Worm (Caenorhabditis elegans): ENCODE data around the gene bus-2.

bus-2 gene

ce11 chrIV:1699599-1699998 is at the start of gene bus-2:
bus-2 (plus strand) TSS chrIV:1699899.
- no peak for TF ChIP-seq ama-1 (optimal IDR thresholded peaks at IDR 0.05)
- no peak for TF ChIP-seq elt-1 (tag; optimal IDR thresholded peaks at IDR 0.05)
- TF ChIP-seq egl-27 (tag; optimal IDR thresholded peaks at IDR 0.05), result no peak
- TF ChIP-seq ZK546.5 (tag; optimal IDR thresholded peaks at IDR 0.05), result no peak
- TF ChIP-seq lin-15B (tag; optimal IDR thresholded peaks at IDR 0.05), result no peak
- TF ChIP-seq ztf-11 (tag; optimal IDR thresholded peaks at IDR 0.05), result no peak
- no peak for TF ChIP-seq nhr-237 (tag; optimal IDR thresholded peaks at IDR 0.05)
- TF ChIP-seq lin-39 (tag; optimal IDR thresholded peaks at IDR 0.05), result no peak
- TF ChIP-seq unc-62 (GFP tag; optimal IDR thresholded peaks at IDR 0.05), result no peak
- no peak for TF ChIP-seq ztf-4 (tag; optimal IDR thresholded peaks at IDR 0.05)
- TF ChIP-seq sea-2 (GFP tag; optimal IDR thresholded peaks at IDR 0.05), result no peak
- TF ChIP-seq ceh-9 (tag; optimal IDR thresholded peaks at IDR 0.05), result no peak
- TF ChIP-seq ceh-82 (tag; optimal IDR thresholded peaks at IDR 0.05), result no peak
- TF ChIP-seq lsy-12 (tag; optimal IDR thresholded peaks at IDR 0.05), result no peak
- no peak for TF ChIP-seq nhr-25 (tag; optimal IDR thresholded peaks at IDR 0.05)
- no peak for TF ChIP-seq fkh-10 (GFP tag; optimal IDR thresholded peaks at IDR 0.05)
- TF ChIP-seq eor-1 (tag; optimal IDR thresholded peaks at IDR 0.05), result no peak
- TF ChIP-seq jun-1 (tag; optimal IDR thresholded peaks at IDR 0.05), result no peak

- TF ChIP-seq lin-15B (tag; optimal IDR thresholded peaks at IDR 0.05) (no peak), egl-27 (tag; optimal IDR thresholded peaks at IDR 0.05) (no peak), nfya-1 (tag; optimal IDR thresholded peaks at IDR 0.05; ENCODE audit: insufficient read depth) (peak; percentile 43), fkh-10 (GFP tag; optimal IDR thresholded peaks at IDR 0.05) (no peak), mdl-1 (tag; optimal IDR thresholded peaks at IDR 0.05) (no peak), tbx-2 (tag; optimal IDR thresholded peaks at IDR 0.05) (no peak), nhr-11 (tag; optimal IDR thresholded peaks at IDR 0.05) (no peak), jun-1 (tag; optimal IDR thresholded peaks at IDR 0.05) (peak; percentile 5), mml-1 (tag; optimal IDR thresholded peaks at IDR 0.05) (no peak), nhr-12 (tag; optimal IDR thresholded peaks at IDR 0.05) (no peak), elt-3 (tag; optimal IDR thresholded peaks at IDR 0.05) (no peak), ceh-82 (tag; optimal IDR thresholded peaks at IDR 0.05) (no peak), lin-39 (tag; optimal IDR thresholded peaks at IDR 0.05) (no peak), hmg-11 (tag; optimal IDR thresholded peaks at IDR 0.05) (no peak), nhr-23 (tag; optimal IDR thresholded peaks at IDR 0.05) (peak; percentile 61), zag-1 (tag; optimal IDR thresholded peaks at IDR 0.05) (no peak), nhr-237 (tag; optimal IDR thresholded peaks at IDR 0.05) (no peak), ceh-16 (tag; optimal IDR thresholded peaks at IDR 0.05) (no peak), fos-1 (tag; optimal IDR thresholded peaks at IDR 0.05) (no peak), elt-1 (tag; optimal IDR thresholded peaks at IDR 0.05) (no peak), elt-2 (tag; optimal IDR thresholded peaks at IDR 0.05) (peak; percentile 42), ceh-28 (tag; optimal IDR thresholded peaks at IDR 0.05) (no peak), aly-2 (tag; optimal IDR thresholded peaks at IDR 0.05) (no peak), nhr-76 (tag; optimal IDR thresholded peaks at IDR 0.05) (no peak), unc-62 (GFP tag; optimal IDR thresholded peaks at IDR 0.05) (no peak), pha-4 (tag; optimal IDR thresholded peaks at IDR 0.05) (peak; percentile 67), pqm-1 (tag; optimal IDR thresholded peaks at IDR 0.05) (no peak), egl-5 (tag; optimal IDR thresholded peaks at IDR 0.05) (no peak), ztf-4 (tag; optimal IDR thresholded peaks at IDR 0.05) (no peak), ztf-11 (tag; optimal IDR thresholded peaks at IDR 0.05) (no peak), ceh-9 (tag; optimal IDR thresholded peaks at IDR 0.05) (no peak), sea-2 (GFP tag; optimal IDR thresholded peaks at IDR 0.05) (no peak), nhr-25 (tag; optimal IDR thresholded peaks at IDR 0.05) (peak; percentile 79), ama-1 (optimal IDR thresholded peaks at IDR 0.05) (no peak), nhr-43 (tag; optimal IDR thresholded peaks at IDR 0.05; ENCODE audit: poor library complexity, severe bottlenecking) (peak; percentile 2), nhr-67 (tag; optimal IDR thresholded peaks at IDR 0.05) (no peak), ZK546.5 (tag; optimal IDR thresholded peaks at IDR 0.05) (no peak), fkh-2 (tag; optimal IDR thresholded peaks at IDR 0.05) (no peak), snpc-4 (tag; optimal IDR thresholded peaks at IDR 0.05) (no peak), unc-39 (tag; optimal IDR thresholded peaks at IDR 0.05) (no peak), nhr-28 (tag; optimal IDR thresholded peaks at IDR 0.05) (no peak), lsy-12 (tag; optimal IDR thresholded peaks at IDR 0.05) (no peak), nhr-77 (tag; optimal IDR thresholded peaks at IDR 0.05) (no peak), eor-1 (tag; optimal IDR thresholded peaks at IDR 0.05) (no peak), R02D3.7 (tag; optimal IDR thresholded peaks at IDR 0.05) (no peak), daf-12 (tag; optimal IDR thresholded peaks at IDR 0.05) (no peak), skn-1 (tag; optimal IDR thresholded peaks at IDR 0.05) (no peak)
Measured at ce11 chrIV:1655312-1655711, 44.4 kb upstream of the bus-2 start.
